Fruit fly (Drosophila melanogaster): ENCODE measurements around the gene Rel.
A peak's percentile ranks its signal among the peaks of the same experiment; 100 is the strongest.

The Rel gene

dm6 chr3R:9038652-9039051 is 9.1 kb downstream of the Rel start, which contains the start of gene hyx (continued):
- peak in 1 of 2 experiments; percentile 88 for TF ChIP-seq Hr78 (GFP tag; optimal IDR thresholded peaks at IDR 0.05)
- TF ChIP-seq CG1233 (GFP tag; optimal IDR thresholded peaks at IDR 0.05), result peak; percentile 9
- peak; percentile 69 to 95 for TF ChIP-seq crp (GFP tag; optimal IDR thresholded peaks at IDR 0.05)
- peak; percentile 39 for TF ChIP-seq lbe (GFP tag; optimal IDR thresholded peaks at IDR 0.05)
- TF ChIP-seq dm (GFP tag; optimal IDR thresholded peaks at IDR 0.05), result peak; percentile 49
- no peak for TF ChIP-seq CG10565 (GFP tag; optimal IDR thresholded peaks at IDR 0.05)
- TF ChIP-seq aop (GFP tag; IDR thresholded peaks at IDR 0.05), result no peak
- peak; percentile 40; the same call in 2 of the 3 replicates for TF ChIP-seq CG11456 (GFP tag; IDR thresholded peaks at IDR 0.05)
- no peak for TF ChIP-seq cato (GFP tag; optimal IDR thresholded peaks at IDR 0.05; ENCODE audit: borderline replicate concordance)
- TF ChIP-seq schlank (tag; optimal IDR thresholded peaks at IDR 0.05), result no peak
- TF ChIP-seq Rx (GFP tag; IDR thresholded peaks at IDR 0.05), result no peak
- TF ChIP-seq CG6683 (GFP tag; optimal IDR thresholded peaks at IDR 0.05), result peak; percentile 3
- TF ChIP-seq Jarid2 (GFP tag; optimal IDR thresholded peaks at IDR 0.05), result no peak
- peak; percentile 95 for TF ChIP-seq sens (GFP tag)
- TF ChIP-seq dimm (GFP tag; IDR thresholded peaks at IDR 0.05), result no peak
- TF ChIP-seq GATAe (GFP tag; conservative IDR thresholded peaks at IDR 0.05), result no peak
- TF ChIP-seq CG12155 (GFP tag; optimal IDR thresholded peaks at IDR 0.05), result peak; percentile 87
- peak; percentile 80; the same call in 2 of the 3 replicates for TF ChIP-seq Opbp (GFP tag; IDR thresholded peaks at IDR 0.05; ENCODE audit: partially characterized antibody)
- no peak for TF ChIP-seq Oli (tag; optimal IDR thresholded peaks at IDR 0.05)
- no peak for TF ChIP-seq hth (optimal IDR thresholded peaks at IDR 0.05)
- peak; percentile 61 for TF ChIP-seq CG12769 (tag; optimal IDR thresholded peaks at IDR 0.05)
- peak; percentile 88 for TF ChIP-seq Doc3 (GFP tag; IDR thresholded peaks at IDR 0.05; ENCODE audit: partially characterized antibody)
- no peak for TF ChIP-seq YL-1 (GFP tag; optimal IDR thresholded peaks at IDR 0.05)
- TF ChIP-seq Ssrp (tag; optimal IDR thresholded peaks at IDR 0.05), result no peak
- peak; percentile 9 for TF ChIP-seq CG9727 (GFP tag; optimal IDR thresholded peaks at IDR 0.05)
- TF ChIP-seq gce (GFP tag; IDR thresholded peaks at IDR 0.05), result no peak
- peak; percentile 87 for TF ChIP-seq Scr (GFP tag; IDR thresholded peaks at IDR 0.05; ENCODE audit: partially characterized antibody)
- peak; percentile 33 for TF ChIP-seq phol (tag; optimal IDR thresholded peaks at IDR 0.05)
- TF ChIP-seq zen (tag; optimal IDR thresholded peaks at IDR 0.05), result no peak
- peak; percentile 78; the same call in 3 of the 4 replicates for TF ChIP-seq chinmo (GFP tag; IDR thresholded peaks at IDR 0.05; ENCODE audit: partially characterized antibody)
- TF ChIP-seq CG8924 (tag; optimal IDR thresholded peaks at IDR 0.05), result peak; percentile 56
- no peak for TF ChIP-seq CG3065 (GFP tag; optimal IDR thresholded peaks at IDR 0.05)
- no peak for TF ChIP-seq CG8089 (GFP tag; optimal IDR thresholded peaks at IDR 0.05)
- no peak; the same call in 1 of the 3 replicates for TF ChIP-seq zen2 (GFP tag; IDR thresholded peaks at IDR 0.05; ENCODE audit: partially characterized antibody)
- peak; percentile 52 for TF ChIP-seq CG13424 (tag; optimal IDR thresholded peaks at IDR 0.05)
- TF ChIP-seq sd (tag; optimal IDR thresholded peaks at IDR 0.05), result peak; percentile 86
- TF ChIP-seq hkb (optimal IDR thresholded peaks at IDR 0.05), result no peak
- TF ChIP-seq hkb (GFP tag; IDR thresholded peaks at IDR 0.05), result peak; percentile 45; the same call in 1 of the 2 replicates
- peak; percentile 57 for TF ChIP-seq Antp (GFP tag; optimal IDR thresholded peaks at IDR 0.05)
- TF ChIP-seq tgo (GFP tag; IDR thresholded peaks at IDR 0.05), result peak; percentile 56; the same call in 1 of the 3 replicates
- 0 out of 3 replicates have a peak, but pooled peaks have one; percentile 15 for TF ChIP-seq CG17361 (GFP tag; IDR thresholded peaks at IDR 0.05)
- TF ChIP-seq CG7745 (tag; optimal IDR thresholded peaks at IDR 0.05), result no peak
- no peak for TF ChIP-seq CG17912 (GFP tag; optimal IDR thresholded peaks at IDR 0.05)
- no peak for TF ChIP-seq corto (GFP tag; optimal IDR thresholded peaks at IDR 0.05)
- TF ChIP-seq Sox102F (GFP tag; optimal IDR thresholded peaks at IDR 0.05), result no peak
- TF ChIP-seq Hmr (GFP tag; optimal IDR thresholded peaks at IDR 0.05), result peak; percentile 54
- peak; percentile 41 for TF ChIP-seq Dek (tag; optimal IDR thresholded peaks at IDR 0.05)
- TF ChIP-seq CG4617 (GFP tag; optimal IDR thresholded peaks at IDR 0.05; ENCODE audit: borderline replicate concordance), result no peak
- TF ChIP-seq sna (GFP tag; IDR thresholded peaks at IDR 0.05; ENCODE audit: partially characterized antibody), result peak; percentile 85
